Worm (Caenorhabditis elegans) whole organism, L2 larva: ENCODE measurements around the gene T09A5.4.

ENCODE experiments used
- C34F6.9 ChIP-seq: fragments of 150-350 bp; optimal IDR thresholded peaks from 2 replicates; lab custom pipeline; 2014; ENCODE audit warnings: missing biosample characterization, missing genetic modification characterization
- F13H6.1 ChIP-seq: sonication (generic microtip); optimal IDR thresholded peaks from 2 replicates; lab custom pipeline; 2016; ENCODE audit warnings: missing genetic modification characterization, missing compliant biosample characterization
- Y55F3AM.14 ChIP-seq: fragments of 200-800 bp; sonication (Bioruptor generic); optimal IDR thresholded peaks from 2 replicates; lab custom pipeline; 2018; ENCODE audit warnings: mild to moderate bottlenecking, missing genetic modification characterization, missing compliant biosample characterization
- ZK546.5 ChIP-seq: sonication (generic microtip); optimal IDR thresholded peaks from 2 replicates; lab custom pipeline; 2017; ENCODE audit warnings: missing biosample characterization, missing genetic modification characterization
- alr-1 ChIP-seq: fragments of 150-350 bp; optimal IDR thresholded peaks from 2 replicates; lab custom pipeline; 2014; ENCODE audit warnings: missing biosample characterization, missing genetic modification characterization
- aly-2 ChIP-seq: fragments of 150-350 bp; optimal IDR thresholded peaks from 2 replicates; lab custom pipeline; 2014; ENCODE audit warnings: missing biosample characterization, missing genetic modification characterization
- ama-1 ChIP-seq: fragments of 150-350 bp; optimal IDR thresholded peaks from 2 replicates; lab custom pipeline; 2018; ENCODE audit warnings: inconsistent platforms
- blmp-1 ChIP-seq: sonication (generic microtip); optimal IDR thresholded peaks from 2 replicates; lab custom pipeline; 2017; ENCODE audit warnings: missing genetic modification characterization, mild to moderate bottlenecking, missing compliant biosample characterization, antibody characterized with exemption, moderate library complexity; ENCODE audit not compliant: insufficient read depth
- ceh-16 ChIP-seq: fragments of 150-350 bp; optimal IDR thresholded peaks from 2 replicates; lab custom pipeline; 2014; ENCODE audit warnings: missing biosample characterization, missing genetic modification characterization
- ceh-82 ChIP-seq: fragments of 150-350 bp; optimal IDR thresholded peaks from 2 replicates; lab custom pipeline; 2014; ENCODE audit warnings: missing biosample characterization, missing genetic modification characterization
- crh-2 ChIP-seq: sonication (generic microtip); optimal IDR thresholded peaks from 2 replicates; lab custom pipeline; 2017; ENCODE audit warnings: missing biosample characterization, missing genetic modification characterization
- dmd-4 ChIP-seq: sonication (generic microtip); optimal IDR thresholded peaks from 2 replicates; lab custom pipeline; 2017; ENCODE audit warnings: missing biosample characterization, missing genetic modification characterization
- egl-27 ChIP-seq: sonication (generic microtip); optimal IDR thresholded peaks from 3 replicates; lab custom pipeline; 2017; ENCODE audit warnings: missing biosample characterization, missing genetic modification reagents, missing genetic modification characterization
- elt-1 ChIP-seq: fragments of 150-350 bp; optimal IDR thresholded peaks from 2 replicates; lab custom pipeline; 2014; ENCODE audit warnings: missing biosample characterization, missing genetic modification characterization
- elt-3 ChIP-seq: sonication (generic microtip); optimal IDR thresholded peaks from 2 replicates; lab custom pipeline; 2017; ENCODE audit warnings: missing biosample characterization, missing genetic modification characterization
- fos-1 ChIP-seq: fragments of 150-350 bp; optimal IDR thresholded peaks from 2 replicates; lab custom pipeline; 2014; ENCODE audit warnings: missing biosample characterization, missing genetic modification characterization
- gmeb-1 ChIP-seq: fragments of 150-350 bp; optimal IDR thresholded peaks from 2 replicates; lab custom pipeline; 2014; ENCODE audit warnings: missing biosample characterization, missing genetic modification characterization
- lin-11 ChIP-seq: fragments of 150-350 bp; sonication (generic microtip); optimal IDR thresholded peaks from 2 replicates; lab custom pipeline; 2014; ENCODE audit warnings: missing biosample characterization, missing genetic modification characterization, inconsistent platforms, mixed read lengths
- lin-13 ChIP-seq: fragments of 150-350 bp; optimal IDR thresholded peaks from 2 replicates; lab custom pipeline; 2014; ENCODE audit warnings: missing biosample characterization, missing genetic modification reagents, missing genetic modification characterization
- lin-39 ChIP-seq: fragments of 150-350 bp; optimal IDR thresholded peaks from 2 replicates; lab custom pipeline; 2014; ENCODE audit warnings: missing biosample characterization, missing genetic modification reagents, missing genetic modification characterization
- lsy-2 ChIP-seq, 2 experiments: fragments of 150-350 bp in 1 of 2; sonication (generic microtip) in 1 of 2; optimal IDR thresholded peaks; 2 replicates each; lab custom pipeline; 2014 to 2017; ENCODE audit warnings: missing biosample characterization in 2 of 2, missing genetic modification characterization in 2 of 2
- mab-5 ChIP-seq: fragments of 150-350 bp; optimal IDR thresholded peaks from 2 replicates; lab custom pipeline; 2014; ENCODE audit warnings: missing biosample characterization, missing genetic modification characterization
- mbf-1 ChIP-seq: sonication (generic microtip); optimal IDR thresholded peaks from 2 replicates; lab custom pipeline; 2017; ENCODE audit warnings: missing biosample characterization, missing genetic modification characterization
- mdl-1 ChIP-seq, 2 experiments: fragments of 150-350 bp in 1 of 2; sonication (generic microtip) in 1 of 2; optimal IDR thresholded peaks; 2 replicates each; lab custom pipeline; 2017; ENCODE audit warnings: missing biosample characterization in 2 of 2, missing genetic modification characterization in 2 of 2
- nhr-12 ChIP-seq: fragments of 150-350 bp; optimal IDR thresholded peaks from 2 replicates; lab custom pipeline; 2014; ENCODE audit warnings: missing biosample characterization, missing genetic modification characterization
- nhr-129 ChIP-seq: fragments of 150-350 bp; optimal IDR thresholded peaks from 2 replicates; lab custom pipeline; 2014; ENCODE audit warnings: missing biosample characterization, missing genetic modification characterization
- nhr-237 ChIP-seq: fragments of 150-350 bp; optimal IDR thresholded peaks from 2 replicates; lab custom pipeline; 2014; ENCODE audit warnings: missing biosample characterization, missing genetic modification characterization
- nhr-25 ChIP-seq: fragments of 150-350 bp; sonication (generic microtip); optimal IDR thresholded peaks from 3 replicates; lab custom pipeline; 2014; ENCODE audit warnings: missing biosample characterization, missing genetic modification characterization
- nhr-6 ChIP-seq: fragments of 150-350 bp; optimal IDR thresholded peaks from 2 replicates; lab custom pipeline; 2014; ENCODE audit warnings: missing biosample characterization, missing genetic modification characterization
- nhr-77 ChIP-seq: fragments of 150-350 bp; optimal IDR thresholded peaks from 2 replicates; lab custom pipeline; 2014; ENCODE audit warnings: missing biosample characterization, missing genetic modification characterization
- peb-1 ChIP-seq: fragments of 150-350 bp; optimal IDR thresholded peaks from 2 replicates; lab custom pipeline; 2014; ENCODE audit warnings: missing biosample characterization, missing genetic modification characterization
- sem-4 ChIP-seq: fragments of 150-350 bp; optimal IDR thresholded peaks from 2 replicates; lab custom pipeline; 2014; ENCODE audit warnings: missing biosample characterization, missing genetic modification reagents, missing genetic modification characterization
- skn-1 ChIP-seq: sonication (generic microtip); optimal IDR thresholded peaks from 2 replicates; lab custom pipeline; 2017; ENCODE audit warnings: missing biosample characterization, missing genetic modification characterization
- sma-3 ChIP-seq: sonication (generic microtip); optimal IDR thresholded peaks from 2 replicates; lab custom pipeline; 2016; ENCODE audit warnings: missing genetic modification reagents, missing genetic modification characterization, missing compliant biosample characterization
- sma-9 ChIP-seq, 2 experiments: fragments of 150-350 bp in 1 of 2; sonication (generic microtip) in 1 of 2; optimal IDR thresholded peaks; 2 replicates each; lab custom pipeline; 2014 to 2016; ENCODE audit warnings: missing genetic modification characterization in 2 of 2, mild to moderate bottlenecking in 1 of 2, missing biosample characterization in 1 of 2, missing compliant biosample characterization in 1 of 2, missing genetic modification reagents in 1 of 2, moderate library complexity in 1 of 2
- snpc-4 ChIP-seq: fragments of 150-350 bp; optimal IDR thresholded peaks from 2 replicates; lab custom pipeline; 2014; ENCODE audit warnings: missing biosample characterization, missing genetic modification characterization
- unc-39 ChIP-seq: fragments of 150-350 bp; optimal IDR thresholded peaks from 2 replicates; lab custom pipeline; 2014; ENCODE audit warnings: missing biosample characterization, missing genetic modification characterization
- unc-55 ChIP-seq: fragments of 150-350 bp; sonication (generic microtip); optimal IDR thresholded peaks from 3 replicates; lab custom pipeline; 2014; ENCODE audit warnings: missing biosample characterization, missing genetic modification reagents, missing genetic modification characterization
- unc-62 ChIP-seq: fragments of 150-350 bp; optimal IDR thresholded peaks from 2 replicates; lab custom pipeline; 2014; ENCODE audit warnings: missing biosample characterization, missing genetic modification reagents, missing genetic modification characterization
- ztf-1 ChIP-seq: fragments of 200-800 bp; sonication (Bioruptor generic); conservative IDR thresholded peaks from 2 replicates; pipeline ENCODE4 v1.3.6; 2022; ENCODE audit warnings: missing genetic modification characterization, missing compliant biosample characterization
- ztf-11 ChIP-seq: sonication (generic microtip); optimal IDR thresholded peaks from 2 replicates; lab custom pipeline; 2017; ENCODE audit warnings: missing biosample characterization, missing genetic modification characterization
- ztf-4 ChIP-seq: fragments of 150-350 bp; optimal IDR thresholded peaks from 2 replicates; lab custom pipeline; 2014; ENCODE audit warnings: missing biosample characterization, missing genetic modification characterization

T09A5.4 gene

ce11 chrII:7853679-7854078, 7.7 kb downstream of the T09A5.4 start, which contains the start of gene T09A5.5:
Gene T09A5.5, minus strand, starts transcription at chrII:7853779.
- no peak for TF ChIP-seq nhr-6 (tag; lab: Kevin White, UChicago)
- TF ChIP-seq blmp-1 (tag; lab: Kevin White, UChicago): no peak
- TF ChIP-seq elt-1 (tag; lab: Kevin White, UChicago): no peak
- no peak for TF ChIP-seq lsy-2 (tag; optimal IDR thresholded peaks at IDR 0.05; lab: Kevin White, UChicago)

- TF ChIP-seq ztf-1 (GFP tag; lab: Robert Waterston, UW): no peak
- no peak for TF ChIP-seq lin-39 (tag; lab: Kevin White, UChicago)
- no peak for TF ChIP-seq alr-1 (tag; lab: Kevin White, UChicago)
- no peak for TF ChIP-seq ceh-82 (tag; lab: Kevin White, UChicago)
- no peak for TF ChIP-seq Y55F3AM.14
- no peak for TF ChIP-seq lin-11 (tag; lab: Kevin White, UChicago)
- no peak for TF ChIP-seq unc-39 (tag; lab: Kevin White, UChicago)
- no peak for TF ChIP-seq F13H6.1
- no peak for TF ChIP-seq sem-4 (tag; lab: Kevin White, UChicago)
- no peak for TF ChIP-seq fos-1 (tag; lab: Kevin White, UChicago)
- no peak for TF ChIP-seq nhr-77 (tag; lab: Kevin White, UChicago)
- TF ChIP-seq ama-1 (lab: Kevin White, UChicago): no peak
- TF ChIP-seq nhr-237 (tag; lab: Kevin White, UChicago): no peak
- TF ChIP-seq gmeb-1 (tag; lab: Kevin White, UChicago): no peak
- TF ChIP-seq sma-9 (GFP tag; optimal IDR thresholded peaks at IDR 0.05; lab: Kevin White, UChicago): no peak
- TF ChIP-seq sma-9 (tag; optimal IDR thresholded peaks at IDR 0.05; lab: Kevin White, UChicago): no peak
- no peak for TF ChIP-seq dmd-4 (tag; lab: Kevin White, UChicago)
- no peak for TF ChIP-seq skn-1 (tag; lab: Kevin White, UChicago)
These were observed 9.0 kb downstream of the T09A5.4 start, which contains the start of gene mdt-10 for ce11 chrII:7854942-7855341. Gene mdt-10, minus strand, starts transcription at chrII:7855042.

ce11 chrII:7855619-7856018, 9.6 kb downstream of the T09A5.4 start, which contains the start of gene mdmh-35:
Gene mdmh-35, minus strand, starts transcription at chrII:7855719.
- TF ChIP-seq ZK546.5 (tag; lab: Kevin White, UChicago) (no peak), unc-55 (GFP tag; lab: Kevin White, UChicago) (no peak), ztf-1 (GFP tag; lab: Robert Waterston, UW) (no peak), skn-1 (tag; lab: Kevin White, UChicago) (no peak), dmd-4 (tag; lab: Kevin White, UChicago) (no peak), sma-3 (GFP tag; lab: Kevin White, UChicago) (no peak), nhr-129 (tag; lab: Kevin White, UChicago) (no peak), unc-39 (tag; lab: Kevin White, UChicago) (no peak), Y55F3AM.14 (no peak), lin-39 (tag; lab: Kevin White, UChicago) (no peak), ama-1 (lab: Kevin White, UChicago) (no peak), unc-62 (GFP tag; lab: Kevin White, UChicago) (no peak), sem-4 (tag; lab: Kevin White, UChicago) (no peak), mab-5 (tag; lab: Kevin White, UChicago) (no peak), elt-3 (tag; lab: Kevin White, UChicago) (no peak), ceh-82 (tag; lab: Kevin White, UChicago) (no peak), snpc-4 (no peak), ztf-4 (tag; lab: Kevin White, UChicago) (no peak), mdl-1 (tag; optimal IDR thresholded peaks at IDR 0.05; lab: Kevin White, UChicago) (no peak)

ce11 chrII:7857485-7858010, 11.6 kb downstream of the T09A5.4 start, which contains the start of the genes cec-3 and T09A5.15:
Gene cec-3, minus strand, starts transcription at chrII:7857600.
Gene T09A5.15, plus strand, starts transcription at chrII:7857960.
- peak in 1 of 2 experiments; percentile 69 for TF ChIP-seq lsy-2 (tag; optimal IDR thresholded peaks at IDR 0.05; lab: Kevin White, UChicago)
- no peak for TF ChIP-seq ceh-16 (tag; lab: Kevin White, UChicago)
- no peak for TF ChIP-seq aly-2 (tag; lab: Kevin White, UChicago)
- no peak for TF ChIP-seq sem-4 (tag; lab: Kevin White, UChicago)
- TF ChIP-seq unc-55 (GFP tag; lab: Kevin White, UChicago): peak; percentile 73
- no peak for TF ChIP-seq alr-1 (tag; lab: Kevin White, UChicago)
- no peak for TF ChIP-seq mbf-1 (tag; lab: Kevin White, UChicago)
- peak; percentile 39 for TF ChIP-seq sma-3 (GFP tag; lab: Kevin White, UChicago)
- no peak for TF ChIP-seq nhr-77 (tag; lab: Kevin White, UChicago)
- peak; percentile 2 for TF ChIP-seq fos-1 (tag; lab: Kevin White, UChicago)
- peak; percentile 44 for TF ChIP-seq crh-2 (tag; lab: Kevin White, UChicago)
- TF ChIP-seq peb-1: no peak
- no peak for TF ChIP-seq ztf-1 (GFP tag; lab: Robert Waterston, UW)
- TF ChIP-seq nhr-237 (tag; lab: Kevin White, UChicago): no peak
- no peak for TF ChIP-seq gmeb-1 (tag; lab: Kevin White, UChicago)
- no peak for TF ChIP-seq skn-1 (tag; lab: Kevin White, UChicago)
- no peak for TF ChIP-seq blmp-1 (tag; lab: Kevin White, UChicago)
- TF ChIP-seq egl-27 (tag; lab: Kevin White, UChicago): no peak
- no peak for TF ChIP-seq ceh-82 (tag; lab: Kevin White, UChicago)
- TF ChIP-seq nhr-12 (tag; lab: Kevin White, UChicago): no peak
- TF ChIP-seq sma-9 (GFP tag; optimal IDR thresholded peaks at IDR 0.05; lab: Kevin White, UChicago): peak; percentile 21
- no peak for TF ChIP-seq sma-9 (tag; optimal IDR thresholded peaks at IDR 0.05; lab: Kevin White, UChicago)
- TF ChIP-seq nhr-129 (tag; lab: Kevin White, UChicago): peak; percentile 47
- no peak for TF ChIP-seq unc-39 (tag; lab: Kevin White, UChicago)
- TF ChIP-seq ZK546.5 (tag; lab: Kevin White, UChicago): no peak
- TF ChIP-seq F13H6.1: peak; percentile 4
- no peak for TF ChIP-seq lin-13 (GFP tag; lab: Kevin White, UChicago)
- peak; percentile 2 for TF ChIP-seq nhr-25 (tag; lab: Kevin White, UChicago)
- peak; percentile 63 for TF ChIP-seq C34F6.9 (tag; lab: Kevin White, UChicago)
- TF ChIP-seq ztf-11: no peak
